Comparison of ENCODE assay signal across 4 fruit fly cellular contexts in the genomic region with DNA sequence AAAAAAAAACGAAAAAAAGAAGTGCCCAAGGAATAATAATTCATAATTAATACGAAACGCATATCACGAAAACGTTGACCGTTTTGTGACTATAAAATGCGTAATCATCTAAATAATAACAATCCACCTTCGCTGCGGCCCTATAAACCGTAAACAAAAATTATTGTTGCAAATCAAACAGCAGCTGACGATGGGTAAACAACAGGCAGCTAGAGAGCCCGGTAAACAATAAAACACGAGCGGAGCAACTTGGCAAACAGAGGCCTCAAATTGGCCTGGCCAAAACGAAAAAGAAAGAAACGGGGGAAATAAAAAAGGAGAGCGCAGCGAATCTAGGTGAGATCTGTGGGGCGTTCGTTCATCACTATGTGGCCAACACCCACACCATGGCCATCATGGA.
A peak's percentile ranks its signal among the peaks of the same experiment; 100 is the strongest.
TF ChIP-seq lines count a peak whose summit lies in the region.

No protein-coding gene starts in this region.

TF ChIP-seq in whole organism, adult, 20 proteins besides CTCF, POLR2A, EP300 and RAD21 (continued from another document):
- peak; percentile 28 for TF ChIP-seq CG33017 (tag; optimal IDR thresholded peaks at IDR 0.05; lab: Kevin White, UChicago)
- peak; percentile 76 for TF ChIP-seq CG12768 (GFP tag; optimal IDR thresholded peaks at IDR 0.05; lab: Kevin White, UChicago)
- peak; percentile 50 for TF ChIP-seq CG1620 (GFP tag; optimal IDR thresholded peaks at IDR 0.05; lab: Kevin White, UChicago)

TF ChIP-seq in whole organism, embryonic, 481 proteins besides CTCF, POLR2A, EP300 and RAD21 (continued from another document and continues in another):
- TF ChIP-seq tna (GFP tag; IDR thresholded peaks at IDR 0.05; lab: Robert Waterston, UW; ENCODE audit: partially characterized antibody) (no peak), CG14667 (GFP tag; IDR thresholded peaks at IDR 0.05; lab: Robert Waterston, UW) (no peak), hth (optimal IDR thresholded peaks at IDR 0.05; lab: Kevin White, UChicago) (no peak), onecut (GFP tag; IDR thresholded peaks at IDR 0.05; lab: Robert Waterston, UW) (no peak), CG30403 (GFP tag; optimal IDR thresholded peaks at IDR 0.05; lab: Kevin White, UChicago) (no peak), seq (GFP tag; IDR thresholded peaks at IDR 0.05; lab: Robert Waterston, UW) (peak; percentile 48; the same call in 1 of the 2 replicates), HHEX (GFP tag; optimal IDR thresholded peaks at IDR 0.05; lab: Kevin White, UChicago) (peak; percentile 1), vnd (GFP tag; IDR thresholded peaks at IDR 0.05; lab: Robert Waterston, UW; ENCODE audit: partially characterized antibody) (no peak), Dek (tag; optimal IDR thresholded peaks at IDR 0.05; lab: Kevin White, UChicago) (peak; percentile 42), usp (GFP tag; optimal IDR thresholded peaks at IDR 0.05; lab: Kevin White, UChicago) (no peak), stc (GFP tag; IDR thresholded peaks at IDR 0.05; lab: Robert Waterston, UW) (peak; percentile 28; the same call in 1 of the 2 replicates), CG2875 (GFP tag; optimal IDR thresholded peaks at IDR 0.05; lab: Kevin White, UChicago) (no peak), CG7786 (GFP tag; optimal IDR thresholded peaks at IDR 0.05; lab: Kevin White, UChicago) (peak; percentile 47), knrl (GFP tag; IDR thresholded peaks at IDR 0.05; lab: Robert Waterston, UW; ENCODE audit: partially characterized antibody) (no peak), amos (GFP tag; IDR thresholded peaks at IDR 0.05; lab: Robert Waterston, UW; ENCODE audit: partially characterized antibody) (no peak), CG13296 (GFP tag; optimal IDR thresholded peaks at IDR 0.05; lab: Kevin White, UChicago) (peak; percentile 56), CG11247 (GFP tag; IDR thresholded peaks at IDR 0.05; lab: Robert Waterston, UW) (0 out of 2 replicates have a peak, but pooled peaks have one; percentile 9), gem (tag; optimal IDR thresholded peaks at IDR 0.05; lab: Kevin White, UChicago) (peak; percentile 28), pum (GFP tag; optimal IDR thresholded peaks at IDR 0.05; lab: Kevin White, UChicago) (no peak), CG3281 (GFP tag; optimal IDR thresholded peaks at IDR 0.05; lab: Kevin White, UChicago) (peak; percentile 62), tio (GFP tag; optimal IDR thresholded peaks at IDR 0.05; lab: Kevin White, UChicago) (peak; percentile 53), rib (GFP tag; IDR thresholded peaks at IDR 0.05; lab: Robert Waterston, UW) (peak; percentile 23; the same call in 1 of the 2 replicates), CG17612 (GFP tag; IDR thresholded peaks at IDR 0.05; lab: Robert Waterston, UW) (no peak), her (GFP tag; optimal IDR thresholded peaks at IDR 0.05; lab: Kevin White, UChicago) (peak; percentile 68), CG1792 (GFP tag; optimal IDR thresholded peaks at IDR 0.05; lab: Kevin White, UChicago) (peak; percentile 48), CG13894 (tag; optimal IDR thresholded peaks at IDR 0.05; lab: Kevin White, UChicago) (peak; percentile 10), HLH4C (GFP tag; IDR thresholded peaks at IDR 0.05; lab: Robert Waterston, UW; ENCODE audit: partially characterized antibody) (no peak), CG17385 (GFP tag; optimal IDR thresholded peaks at IDR 0.05; lab: Kevin White, UChicago) (peak; percentile 16), kay (GFP tag; optimal IDR thresholded peaks at IDR 0.05; lab: Kevin White, UChicago) (no peak), E2f2 (GFP tag; IDR thresholded peaks at IDR 0.05; lab: Robert Waterston, UW) (peak; percentile 34; the same call in 1 of the 2 replicates), ara (GFP tag; IDR thresholded peaks at IDR 0.05; lab: Robert Waterston, UW) (no peak), ftz-f1 (GFP tag; optimal IDR thresholded peaks at IDR 0.05; lab: Kevin White, UChicago) (no peak), Jarid2 (GFP tag; optimal IDR thresholded peaks at IDR 0.05; lab: Kevin White, UChicago) (no peak), CG7839 (tag; optimal IDR thresholded peaks at IDR 0.05; lab: Kevin White, UChicago) (peak; percentile 14), CG8388 (GFP tag; optimal IDR thresholded peaks at IDR 0.05; lab: Kevin White, UChicago) (no peak), luna (GFP tag; optimal IDR thresholded peaks at IDR 0.05; lab: Kevin White, UChicago) (peak; percentile 59), CG10959 (GFP tag; IDR thresholded peaks at IDR 0.05; lab: Robert Waterston, UW) (no peak), sima (GFP tag; optimal IDR thresholded peaks at IDR 0.05; lab: Kevin White, UChicago) (no peak), ranshi (GFP tag; IDR thresholded peaks at IDR 0.05; lab: Robert Waterston, UW) (peak; percentile 39; the same call in 1 of the 2 replicates), CG13424 (tag; optimal IDR thresholded peaks at IDR 0.05; lab: Kevin White, UChicago) (peak; percentile 22)

TF ChIP-seq in whole organism, prepupa, 60 proteins besides CTCF, POLR2A, EP300 and RAD21 (continued from another document):
- TF ChIP-seq fkh (GFP tag; optimal IDR thresholded peaks at IDR 0.05; lab: Kevin White, UChicago) (peak; percentile 91), acj6 (GFP tag; optimal IDR thresholded peaks at IDR 0.05; lab: Kevin White, UChicago) (peak; percentile 2), cyc (GFP tag; optimal IDR thresholded peaks at IDR 0.05; lab: Kevin White, UChicago) (no peak), CG6276 (GFP tag; optimal IDR thresholded peaks at IDR 0.05; lab: Kevin White, UChicago) (peak; percentile 4), CG11902 (GFP tag; optimal IDR thresholded peaks at IDR 0.05; lab: Kevin White, UChicago) (no peak), Eip78C (GFP tag; lab: Kevin White, UChicago) (peak; percentile 68), svp (GFP tag; lab: Kevin White, UChicago) (no peak), spab (GFP tag; optimal IDR thresholded peaks at IDR 0.05; lab: Kevin White, UChicago) (peak; percentile 34), CG3919 (GFP tag; optimal IDR thresholded peaks at IDR 0.05; lab: Kevin White, UChicago) (peak; percentile 29), fd59A (GFP tag; optimal IDR thresholded peaks at IDR 0.05; lab: Kevin White, UChicago) (no peak), CG6808 (GFP tag; optimal IDR thresholded peaks at IDR 0.05; lab: Kevin White, UChicago) (peak; percentile 40), CG9139 (GFP tag; optimal IDR thresholded peaks at IDR 0.05; lab: Kevin White, UChicago) (peak; percentile 22), Hr39 (GFP tag; optimal IDR thresholded peaks at IDR 0.05; lab: Kevin White, UChicago) (no peak), CG1621 (tag; optimal IDR thresholded peaks at IDR 0.05; lab: Kevin White, UChicago) (peak; percentile 13), vri (GFP tag; optimal IDR thresholded peaks at IDR 0.05; lab: Kevin White, UChicago) (peak; percentile 55), CG6163 (GFP tag; IDR thresholded peaks at IDR 0.05; lab: Robert Waterston, UW) (no peak; the same call in 2 of the 3 replicates), CG8632 (GFP tag; optimal IDR thresholded peaks at IDR 0.05; lab: Kevin White, UChicago) (peak; percentile 42), CG4318 (GFP tag; optimal IDR thresholded peaks at IDR 0.05; lab: Kevin White, UChicago) (no peak), OdsH (GFP tag; optimal IDR thresholded peaks at IDR 0.05; lab: Kevin White, UChicago) (peak; percentile 5), Smox (GFP tag; optimal IDR thresholded peaks at IDR 0.05; lab: Kevin White, UChicago) (no peak), CG34406 (GFP tag; optimal IDR thresholded peaks at IDR 0.05; lab: Kevin White, UChicago) (peak; percentile 13), achi (GFP tag; optimal IDR thresholded peaks at IDR 0.05; lab: Kevin White, UChicago) (no peak), CG10631 (GFP tag; optimal IDR thresholded peaks at IDR 0.05; lab: Kevin White, UChicago) (peak; percentile 26), Ets21C (GFP tag; optimal IDR thresholded peaks at IDR 0.05; lab: Kevin White, UChicago) (no peak), lz (GFP tag; optimal IDR thresholded peaks at IDR 0.05; lab: Kevin White, UChicago) (no peak), CG11762 (GFP tag; optimal IDR thresholded peaks at IDR 0.05; lab: Kevin White, UChicago; ENCODE audit: insufficient read depth) (peak; percentile 1), CG31627 (GFP tag; optimal IDR thresholded peaks at IDR 0.05; lab: Kevin White, UChicago) (no peak), ss (GFP tag; optimal IDR thresholded peaks at IDR 0.05; lab: Kevin White, UChicago) (peak in 1 of 2 experiments; percentile 63), CG8119 (GFP tag; IDR thresholded peaks at IDR 0.05; lab: Robert Waterston, UW) (peak; percentile 24; the same call in 1 of the 3 replicates)

TF ChIP-seq in whole organism, wandering third instar larva, 38 proteins besides CTCF, POLR2A, EP300 and RAD21 (continued from another document):
- TF ChIP-seq sv (GFP tag; optimal IDR thresholded peaks at IDR 0.05; lab: Kevin White, UChicago): no peak
- no peak for TF ChIP-seq GATAd (GFP tag; optimal IDR thresholded peaks at IDR 0.05; lab: Kevin White, UChicago)
- no peak for TF ChIP-seq Rel (GFP tag; optimal IDR thresholded peaks at IDR 0.05; lab: Kevin White, UChicago)
- TF ChIP-seq Rel (tag; optimal IDR thresholded peaks at IDR 0.05; lab: Kevin White, UChicago): no peak
- peak in 1 of 2 experiments; percentile 64 for TF ChIP-seq foxo (GFP tag; optimal IDR thresholded peaks at IDR 0.05; lab: Kevin White, UChicago)
- no peak for TF ChIP-seq usp (GFP tag; optimal IDR thresholded peaks at IDR 0.05; lab: Kevin White, UChicago)
- TF ChIP-seq Hr83 (GFP tag; optimal IDR thresholded peaks at IDR 0.05; lab: Kevin White, UChicago; ENCODE audit: poor library complexity, severe bottlenecking): peak; percentile 69
- no peak for TF ChIP-seq psq (GFP tag; optimal IDR thresholded peaks at IDR 0.05; lab: Kevin White, UChicago)
- no peak for TF ChIP-seq Mio (GFP tag; optimal IDR thresholded peaks at IDR 0.05; lab: Kevin White, UChicago)
- TF ChIP-seq CG9705 (GFP tag; optimal IDR thresholded peaks at IDR 0.05; lab: Kevin White, UChicago): no peak
- TF ChIP-seq rgr (GFP tag; optimal IDR thresholded peaks at IDR 0.05; lab: Kevin White, UChicago): peak; percentile 70
TF ChIP-seq in whole organism, wandering third instar larva: peak in this region for 14.
